Fruit fly (Drosophila melanogaster): Measurements from ENCODE around the gene CG17917.

The CG17917 gene

DNA sequence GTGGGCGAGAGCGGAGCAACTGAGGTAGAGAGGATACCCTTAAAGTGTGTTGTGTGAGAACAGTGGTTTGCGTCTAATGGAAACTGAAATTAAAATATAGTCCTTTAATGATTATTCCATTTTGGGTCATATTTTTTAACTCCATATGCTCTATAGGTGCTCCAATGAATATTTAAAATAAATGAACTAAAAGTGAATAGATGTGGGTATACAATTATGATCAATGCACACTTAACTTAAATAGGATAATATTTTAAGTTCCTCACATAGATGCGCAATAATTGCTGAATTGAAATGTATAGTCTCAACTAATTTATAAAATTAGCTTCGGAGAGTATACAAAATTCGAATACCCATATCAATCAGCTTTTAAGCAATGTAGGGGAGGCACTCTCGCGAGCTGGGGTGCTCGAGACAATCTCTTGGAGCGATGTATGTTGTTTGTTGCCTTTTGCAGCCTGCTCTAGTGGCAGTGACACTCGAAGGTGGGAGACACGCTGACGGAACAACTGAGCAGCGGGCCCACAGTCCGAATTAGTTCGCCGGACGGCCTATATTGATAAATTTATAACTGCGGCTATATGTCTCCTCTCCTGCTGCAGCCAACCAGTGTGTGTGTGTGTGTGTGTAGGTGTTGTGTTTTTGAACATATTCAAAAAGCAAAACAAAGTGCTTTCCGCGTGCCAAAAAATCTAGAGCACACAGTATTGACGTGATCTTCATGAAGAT, 12.0 kb downstream of the CG17917 start (continued):
- TF ChIP-seq CG1792 (GFP tag; optimal IDR thresholded peaks at IDR 0.05) = peak; percentile 60
- peak; percentile 63 for TF ChIP-seq CG12942 (GFP tag; optimal IDR thresholded peaks at IDR 0.05)
- TF ChIP-seq CG13424 (tag; optimal IDR thresholded peaks at IDR 0.05) = peak; percentile 87
- 0 out of 2 replicates have a peak, but pooled peaks have one; percentile 34 for TF ChIP-seq nerfin-2 (GFP tag; IDR thresholded peaks at IDR 0.05; ENCODE audit: partially characterized antibody)
- TF ChIP-seq CG8765 (GFP tag; IDR thresholded peaks at IDR 0.05) = no peak
- TF ChIP-seq ftz-f1 (GFP tag; optimal IDR thresholded peaks at IDR 0.05) = no peak
- no peak for TF ChIP-seq pb (GFP tag; optimal IDR thresholded peaks at IDR 0.05)
- no peak for TF ChIP-seq rib (GFP tag; IDR thresholded peaks at IDR 0.05)
- TF ChIP-seq ro (GFP tag; IDR thresholded peaks at IDR 0.05) = peak; percentile 25; the same call in 1 of the 2 replicates
- TF ChIP-seq CG2875 (GFP tag; optimal IDR thresholded peaks at IDR 0.05) = peak; percentile 68
- TF ChIP-seq lab (GFP tag; optimal IDR thresholded peaks at IDR 0.05) = no peak
- no peak for TF ChIP-seq exex (tag; optimal IDR thresholded peaks at IDR 0.05)
- TF ChIP-seq CG11696 (GFP tag; IDR thresholded peaks at IDR 0.05) = 0 out of 2 replicates have a peak, but pooled peaks have one; percentile 26
- TF ChIP-seq Dref (GFP tag; IDR thresholded peaks at IDR 0.05) = no peak; the same call in 1 of the 2 replicates
- no peak for TF ChIP-seq CG4360 (GFP tag; IDR thresholded peaks at IDR 0.05)
- peak; percentile 53 for TF ChIP-seq Spps (tag; optimal IDR thresholded peaks at IDR 0.05)
- no peak for TF ChIP-seq br (optimal IDR thresholded peaks at IDR 0.05)
- no peak for TF ChIP-seq fd64A (GFP tag; optimal IDR thresholded peaks at IDR 0.05)
- no peak for TF ChIP-seq wdn (GFP tag; IDR thresholded peaks at IDR 0.05)
- TF ChIP-seq CG6854 (GFP tag; optimal IDR thresholded peaks at IDR 0.05) = peak; percentile 80
- no peak for TF ChIP-seq YL-1 (GFP tag; optimal IDR thresholded peaks at IDR 0.05)
- 0 out of 2 replicates have a peak, but pooled peaks have one; percentile 10 for TF ChIP-seq Taf1 (GFP tag; IDR thresholded peaks at IDR 0.05)
- peak; percentile 30 for TF ChIP-seq Lhr (GFP tag; optimal IDR thresholded peaks at IDR 0.05)
- peak; percentile 41 for TF ChIP-seq CG16863 (GFP tag; optimal IDR thresholded peaks at IDR 0.05)
- peak; percentile 20 for TF ChIP-seq jumu (GFP tag; optimal IDR thresholded peaks at IDR 0.05)
- no peak for TF ChIP-seq insv (GFP tag; optimal IDR thresholded peaks at IDR 0.05)
- TF ChIP-seq CG12769 (tag; optimal IDR thresholded peaks at IDR 0.05) = peak; percentile 83
- no peak for TF ChIP-seq eyg (GFP tag; optimal IDR thresholded peaks at IDR 0.05)
- no peak for TF ChIP-seq CG11504 (tag; optimal IDR thresholded peaks at IDR 0.05)
- TF ChIP-seq CG6683 (GFP tag; optimal IDR thresholded peaks at IDR 0.05) = peak; percentile 49
- peak; percentile 28 for TF ChIP-seq psq (GFP tag; optimal IDR thresholded peaks at IDR 0.05)
- peak; percentile 16 for TF ChIP-seq tup (GFP tag; optimal IDR thresholded peaks at IDR 0.05)
- no peak for TF ChIP-seq twi (tag; optimal IDR thresholded peaks at IDR 0.05)
- TF ChIP-seq CG2116 (GFP tag; optimal IDR thresholded peaks at IDR 0.05) = peak; percentile 32
- TF ChIP-seq trem (tag; optimal IDR thresholded peaks at IDR 0.05) = peak; percentile 58
- TF ChIP-seq CG15601 (tag; optimal IDR thresholded peaks at IDR 0.05) = no peak
- no peak for TF ChIP-seq vfl (GFP tag; optimal IDR thresholded peaks at IDR 0.05)
- TF ChIP-seq HHEX (GFP tag; optimal IDR thresholded peaks at IDR 0.05) = peak; percentile 69
- TF ChIP-seq CG4730 (GFP tag; IDR thresholded peaks at IDR 0.05) = peak; percentile 47
- TF ChIP-seq CG30403 (GFP tag; optimal IDR thresholded peaks at IDR 0.05) = peak; percentile 86
- peak; percentile 83 for TF ChIP-seq CG18011 (GFP tag; optimal IDR thresholded peaks at IDR 0.05)
- TF ChIP-seq ci (GFP tag; IDR thresholded peaks at IDR 0.05) = peak; percentile 55; the same call in 1 of the 3 replicates
- peak; percentile 39 for TF ChIP-seq CG4707 (GFP tag; optimal IDR thresholded peaks at IDR 0.05)
- TF ChIP-seq CTCF (GFP tag; optimal IDR thresholded peaks at IDR 0.05) = no peak
- peak; percentile 12 for TF ChIP-seq CG3163 (GFP tag; optimal IDR thresholded peaks at IDR 0.05)
- no peak for TF ChIP-seq Blimp-1 (GFP tag; optimal IDR thresholded peaks at IDR 0.05)
- no peak for TF ChIP-seq CG4328 (GFP tag; optimal IDR thresholded peaks at IDR 0.05)
- peak; percentile 52; the same call in 2 of the 3 replicates for TF ChIP-seq zfh1 (GFP tag; IDR thresholded peaks at IDR 0.05)
- TF ChIP-seq sisA (GFP tag; IDR thresholded peaks at IDR 0.05) = peak; percentile 47; the same call in 1 of the 2 replicates
- TF ChIP-seq CG9609 (GFP tag; optimal IDR thresholded peaks at IDR 0.05) = peak; percentile 51
